Worm (Caenorhabditis elegans) whole organism, midembryonic: ENCODE measurements around the gene his-71.

Experiments
- T22C8.4 ChIP-seq: fragments of 200-800 bp; sonication (Bioruptor generic); IDR thresholded peaks from 2 replicates; pipeline ENCODE4 v1.3.6; 2022; ENCODE audit warnings: missing genetic modification characterization, missing compliant biosample characterization
- cog-1 ChIP-seq: sonication (generic microtip); optimal IDR thresholded peaks from 2 replicates; lab custom pipeline; 2016; ENCODE audit warnings: missing genetic modification characterization, missing compliant biosample characterization
- flt-1 ChIP-seq: fragments of 200-800 bp; sonication (Bioruptor generic); IDR thresholded peaks from 2 replicates; pipeline ENCODE4 v1.3.6; 2022; ENCODE audit warnings: missing genetic modification characterization, missing compliant biosample characterization
- klf-2 ChIP-seq: fragments of 200-800 bp; sonication (Bioruptor generic); conservative IDR thresholded peaks from 2 replicates; pipeline ENCODE4 v1.3.6; 2022; ENCODE audit warnings: missing genetic modification reagents, missing genetic modification characterization, missing compliant biosample characterization
- med-1 ChIP-seq: sonication (generic microtip); optimal IDR thresholded peaks from 2 replicates; lab custom pipeline; 2017; ENCODE audit warnings: missing genetic modification characterization, mild to moderate bottlenecking, missing compliant biosample characterization, antibody characterized with exemption, missing genetic modification reagents; ENCODE audit not compliant: insufficient read depth
- ref-1 ChIP-seq: fragments of 200-800 bp; sonication (Bioruptor generic); conservative IDR thresholded peaks from 2 replicates; pipeline ENCODE4 v1.3.6; 2022; ENCODE audit warnings: missing genetic modification reagents, missing genetic modification characterization, missing compliant biosample characterization
- tab-1 ChIP-seq: fragments of 200-800 bp; sonication (Bioruptor generic); IDR thresholded peaks from 2 replicates; pipeline ENCODE4 v1.3.6; 2022; ENCODE audit warnings: missing genetic modification characterization, missing compliant biosample characterization
- ztf-23 ChIP-seq: fragments of 200-800 bp; sonication (Bioruptor generic); IDR thresholded peaks from 2 replicates; pipeline ENCODE4 v1.3.6; 2022; ENCODE audit warnings: missing genetic modification reagents, missing genetic modification characterization, missing compliant biosample characterization
- ztf-29 ChIP-seq: fragments of 200-800 bp; sonication (Bioruptor generic); IDR thresholded peaks from 2 replicates; pipeline ENCODE4 v1.3.6; 2022; ENCODE audit warnings: missing genetic modification reagents, missing genetic modification characterization, missing compliant biosample characterization

DNA sequence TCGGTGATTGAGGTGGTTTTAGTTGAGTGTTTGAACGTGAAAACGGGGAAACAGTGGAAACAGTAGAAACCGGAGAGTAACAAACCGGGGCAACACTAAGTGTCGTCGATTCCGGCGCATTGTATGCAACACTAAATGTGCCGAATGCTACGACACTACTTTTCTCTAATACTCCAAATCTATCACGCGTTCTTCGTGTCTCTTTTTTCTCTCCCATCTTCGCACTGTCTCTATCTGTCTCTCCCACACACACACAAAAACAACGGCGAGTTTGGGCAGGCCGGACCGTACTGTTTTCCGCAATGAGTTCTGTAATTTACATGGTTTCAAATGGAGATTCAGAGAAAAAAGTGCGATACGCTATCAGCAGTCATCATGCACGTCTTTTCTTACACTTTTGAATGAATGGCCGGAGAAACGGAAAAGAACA lies 19.8 kb downstream of the his-71 start:
- TF ChIP-seq med-1 (GFP tag; lab: Kevin White, UChicago) (no peak), ref-1 (no peak), cog-1 (tag; lab: Kevin White, UChicago) (no peak), tab-1 (GFP tag; lab: Robert Waterston, UW) (0 out of 2 replicates have a peak, but pooled peaks have one; percentile 29), ztf-29 (GFP tag; lab: Robert Waterston, UW) (no peak), T22C8.4 (GFP tag; lab: Robert Waterston, UW) (no peak), flt-1 (GFP tag; lab: Robert Waterston, UW) (0 out of 2 replicates have a peak, but pooled peaks have one; percentile 58), ztf-23 (GFP tag; lab: Robert Waterston, UW) (no peak), klf-2 (GFP tag; lab: Robert Waterston, UW) (no peak)
